Worm (Caenorhabditis elegans) whole organism, L1 larva: Measurements from ENCODE around the gene C47A4.1.

Experiments
- C04F5.9 ChIP-seq: sonication (generic microtip); optimal IDR thresholded peaks from 2 replicates; lab custom pipeline; 2016; ENCODE audit warnings: missing genetic modification characterization, missing compliant biosample characterization
- C34B4.2 ChIP-seq: sonication (generic microtip); optimal IDR thresholded peaks from 2 replicates; lab custom pipeline; 2017; ENCODE audit warnings: mild to moderate bottlenecking, missing genetic modification characterization, missing compliant biosample characterization
- Y116A8C.19 ChIP-seq: sonication (generic microtip); optimal IDR thresholded peaks from 2 replicates; lab custom pipeline; 2016; ENCODE audit warnings: missing compliant biosample characterization, missing genetic modification characterization, borderline replicate concordance
- aha-1 ChIP-seq: fragments of 150-350 bp; optimal IDR thresholded peaks from 2 replicates; lab custom pipeline; 2014; ENCODE audit warnings: missing biosample characterization, missing genetic modification characterization
- ama-1 ChIP-seq: fragments of 150-350 bp; optimal IDR thresholded peaks from 2 replicates; lab custom pipeline; 2014
- blmp-1 ChIP-seq: fragments of 150-350 bp; optimal IDR thresholded peaks from 2 replicates; lab custom pipeline; 2014; ENCODE audit warnings: missing biosample characterization, missing genetic modification characterization
- ceh-63 ChIP-seq: fragments of 200-800 bp; sonication (Bioruptor generic); optimal IDR thresholded peaks from 2 replicates; lab custom pipeline; 2018; ENCODE audit warnings: mild to moderate bottlenecking, missing genetic modification characterization, missing compliant biosample characterization
- dpl-1 ChIP-seq, 3 experiments: fragments of 150-350 bp in 2 of 3; sonication (generic microtip) in 1 of 3; optimal IDR thresholded peaks; 2 replicates each; lab custom pipeline; 2014 to 2017; ENCODE audit warnings: missing biosample characterization in 3 of 3, missing genetic modification characterization in 3 of 3, missing genetic modification reagents in 3 of 3
- dsc-1 ChIP-seq: sonication (generic microtip); optimal IDR thresholded peaks from 2 replicates; lab custom pipeline; 2016; ENCODE audit warnings: mild to moderate bottlenecking, missing genetic modification characterization, missing compliant biosample characterization
- efl-3 ChIP-seq: fragments of 200-800 bp; sonication (Bioruptor generic); optimal IDR thresholded peaks from 2 replicates; lab custom pipeline; 2018; ENCODE audit warnings: mild to moderate bottlenecking, missing genetic modification characterization, missing compliant biosample characterization
- egl-27 ChIP-seq, 2 experiments: fragments of 150-350 bp in 1 of 2; sonication (generic microtip); optimal IDR thresholded peaks; 3 replicates each; lab custom pipeline; 2017 to 2018; ENCODE audit warnings: missing biosample characterization in 2 of 2, missing genetic modification characterization in 2 of 2, missing genetic modification reagents in 2 of 2
- elt-3 ChIP-seq, 6 experiments: fragments of 150-350 bp in 1 of 6; sonication (generic microtip); optimal IDR thresholded peaks; 2 replicates each; lab custom pipeline; 2017 to 2018; ENCODE audit warnings: missing biosample characterization in 6 of 6, missing genetic modification characterization in 6 of 6, inconsistent platforms in 1 of 6
- fkh-4 ChIP-seq: sonication (generic microtip); optimal IDR thresholded peaks from 2 replicates; lab custom pipeline; 2016; ENCODE audit warnings: missing compliant biosample characterization, missing genetic modification characterization, borderline replicate concordance
- fkh-8 ChIP-seq: sonication (generic microtip); optimal IDR thresholded peaks from 2 replicates; lab custom pipeline; 2016; ENCODE audit warnings: mild to moderate bottlenecking, missing genetic modification characterization, missing compliant biosample characterization
- fos-1 ChIP-seq: fragments of 150-350 bp; optimal IDR thresholded peaks from 2 replicates; lab custom pipeline; 2014; ENCODE audit warnings: missing biosample characterization, missing genetic modification characterization
- grh-1 ChIP-seq: fragments of 200-800 bp; sonication (Bioruptor generic); IDR thresholded peaks from 2 replicates; pipeline ENCODE4 v1.3.6; 2022; ENCODE audit warnings: missing genetic modification reagents, missing genetic modification characterization, missing compliant biosample characterization
- hpl-2 ChIP-seq: fragments of 150-350 bp; optimal IDR thresholded peaks from 2 replicates; lab custom pipeline; 2014; ENCODE audit warnings: missing biosample characterization, missing genetic modification reagents, missing genetic modification characterization
- irx-1 ChIP-seq: sonication (generic microtip); optimal IDR thresholded peaks from 2 replicates; lab custom pipeline; 2016; ENCODE audit warnings: missing genetic modification characterization, missing compliant biosample characterization
- lin-13 ChIP-seq: fragments of 150-350 bp; optimal IDR thresholded peaks from 2 replicates; lab custom pipeline; 2014; ENCODE audit warnings: missing biosample characterization, missing genetic modification reagents, missing genetic modification characterization
- lin-35 ChIP-seq, 2 experiments: fragments of 150-350 bp; optimal IDR thresholded peaks; 2 replicates each; lab custom pipeline; 2014; ENCODE audit warnings: missing biosample characterization in 2 of 2, missing genetic modification characterization in 2 of 2, missing genetic modification reagents in 2 of 2
- mep-1 ChIP-seq: fragments of 150-350 bp; optimal IDR thresholded peaks from 2 replicates; lab custom pipeline; 2014; ENCODE audit warnings: missing biosample characterization, missing genetic modification characterization
- nhr-12 ChIP-seq: sonication (generic microtip); optimal IDR thresholded peaks from 2 replicates; lab custom pipeline; 2017; ENCODE audit warnings: missing biosample characterization, missing genetic modification characterization
- nhr-20 ChIP-seq: sonication (generic microtip); optimal IDR thresholded peaks from 2 replicates; lab custom pipeline; 2016; ENCODE audit warnings: mild to moderate bottlenecking, missing genetic modification characterization, missing compliant biosample characterization
- nhr-237 ChIP-seq: fragments of 150-350 bp; optimal IDR thresholded peaks from 2 replicates; lab custom pipeline; 2014; ENCODE audit warnings: missing biosample characterization, missing genetic modification characterization
- nhr-28 ChIP-seq: fragments of 150-350 bp; optimal IDR thresholded peaks from 2 replicates; lab custom pipeline; 2014; ENCODE audit warnings: missing biosample characterization, missing genetic modification characterization
- nhr-71 ChIP-seq: sonication (generic microtip); optimal IDR thresholded peaks from 2 replicates; lab custom pipeline; 2016; ENCODE audit warnings: mild to moderate bottlenecking, missing genetic modification characterization, moderate library complexity, missing compliant biosample characterization
- nhr-77 ChIP-seq: fragments of 150-350 bp; optimal IDR thresholded peaks from 2 replicates; lab custom pipeline; 2014; ENCODE audit warnings: missing biosample characterization, missing genetic modification characterization
- nhr-84 ChIP-seq: sonication (generic microtip); optimal IDR thresholded peaks from 2 replicates; lab custom pipeline; 2017; ENCODE audit warnings: missing biosample characterization, missing genetic modification characterization
- nhr-90 ChIP-seq: sonication (generic microtip); optimal IDR thresholded peaks from 2 replicates; lab custom pipeline; 2016; ENCODE audit warnings: mild to moderate bottlenecking, missing genetic modification characterization, missing compliant biosample characterization; ENCODE audit not compliant: poor library complexity
- pax-3 ChIP-seq: fragments of 200-800 bp; sonication (Bioruptor generic); optimal IDR thresholded peaks from 2 replicates; lab custom pipeline; 2018; ENCODE audit warnings: mild to moderate bottlenecking, missing genetic modification characterization, moderate library complexity, missing compliant biosample characterization
- rnt-1 ChIP-seq: sonication (generic microtip); optimal IDR thresholded peaks from 2 replicates; lab custom pipeline; 2016; ENCODE audit warnings: mild to moderate bottlenecking, missing genetic modification characterization, moderate library complexity, missing compliant biosample characterization
- skn-1 ChIP-seq: fragments of 150-350 bp; optimal IDR thresholded peaks from 2 replicates; lab custom pipeline; 2014; ENCODE audit warnings: missing biosample characterization, missing genetic modification characterization
- snpc-4 ChIP-seq: fragments of 150-350 bp; optimal IDR thresholded peaks from 2 replicates; lab custom pipeline; 2014; ENCODE audit warnings: missing biosample characterization, missing genetic modification characterization
- snu-23 ChIP-seq: sonication (generic microtip); optimal IDR thresholded peaks from 2 replicates; lab custom pipeline; 2016; ENCODE audit warnings: missing genetic modification characterization, missing compliant biosample characterization
- sptf-1 ChIP-seq: fragments of 150-350 bp; optimal IDR thresholded peaks from 2 replicates; lab custom pipeline; 2014; ENCODE audit warnings: missing biosample characterization, missing genetic modification characterization
- swsn-7 ChIP-seq: sonication (generic microtip); optimal IDR thresholded peaks from 2 replicates; lab custom pipeline; 2016; ENCODE audit warnings: missing genetic modification characterization, missing compliant biosample characterization
- tlp-1 ChIP-seq: fragments of 150-350 bp; optimal IDR thresholded peaks from 2 replicates; lab custom pipeline; 2014; ENCODE audit warnings: missing biosample characterization, missing genetic modification characterization
- unc-130 ChIP-seq: fragments of 150-350 bp; optimal IDR thresholded peaks from 2 replicates; lab custom pipeline; 2017; ENCODE audit warnings: missing biosample characterization, missing genetic modification characterization, inconsistent platforms
- unc-62 ChIP-seq: fragments of 150-350 bp; optimal IDR thresholded peaks from 2 replicates; lab custom pipeline; 2014; ENCODE audit warnings: missing biosample characterization, missing genetic modification reagents, missing genetic modification characterization
- unc-86 ChIP-seq: sonication (generic microtip); optimal IDR thresholded peaks from 2 replicates; lab custom pipeline; 2016; ENCODE audit warnings: missing genetic modification characterization, missing compliant biosample characterization
- vab-15 ChIP-seq: sonication (generic microtip); optimal IDR thresholded peaks from 2 replicates; lab custom pipeline; 2017; ENCODE audit warnings: missing genotype, mild to moderate bottlenecking, missing genetic modification characterization, missing compliant biosample characterization
- xbp-1 ChIP-seq: sonication (generic microtip); optimal IDR thresholded peaks from 2 replicates; lab custom pipeline; 2016; ENCODE audit warnings: missing genetic modification characterization, missing compliant biosample characterization
- zip-4 ChIP-seq: fragments of 200-800 bp; sonication (Bioruptor generic); optimal IDR thresholded peaks from 2 replicates; lab custom pipeline; 2018; ENCODE audit warnings: mild to moderate bottlenecking, missing genetic modification characterization, moderate library complexity, missing compliant biosample characterization

C47A4.1 gene

ce11 chrIV:13682733-13683132 lies 33.4 kb downstream of the C47A4.1 start (continued):
- TF ChIP-seq tlp-1 (tag; lab: Kevin White, UChicago) (no peak), fkh-8 (tag; lab: Kevin White, UChicago) (no peak), pax-3 (tag; lab: Kevin White, UChicago) (no peak), snu-23 (GFP tag; lab: Kevin White, UChicago) (no peak), irx-1 (peak; percentile 62), ceh-63 (GFP tag; lab: Kevin White, UChicago) (no peak), nhr-71 (peak; percentile 67), lin-13 (no peak), swsn-7 (tag; lab: Kevin White, UChicago) (no peak), unc-62 (GFP tag; lab: Kevin White, UChicago) (no peak), elt-3 (tag; optimal IDR thresholded peaks at IDR 0.05; lab: Kevin White, UChicago) (peak in 5 of 6 experiments; percentile 54 to 98 (median 70)), dsc-1 (tag; lab: Kevin White, UChicago) (no peak), dpl-1 (GFP tag; optimal IDR thresholded peaks at IDR 0.05; lab: Kevin White, UChicago) (no peak), nhr-84 (no peak), unc-130 (tag; lab: Kevin White, UChicago) (peak; percentile 49), egl-27 (tag; optimal IDR thresholded peaks at IDR 0.05; lab: Kevin White, UChicago) (peak in 1 of 2 experiments; percentile 29), Y116A8C.19 (no peak), sptf-1 (tag; lab: Kevin White, UChicago) (no peak), nhr-20 (tag; lab: Kevin White, UChicago) (peak; percentile 53), fos-1 (tag; lab: Kevin White, UChicago) (no peak), nhr-237 (tag; lab: Kevin White, UChicago) (no peak), mep-1 (tag; lab: Kevin White, UChicago) (peak; percentile 26), xbp-1 (tag; lab: Kevin White, UChicago) (no peak), C04F5.9 (tag; lab: Kevin White, UChicago) (no peak), vab-15 (tag; lab: Kevin White, UChicago) (peak; percentile 93), zip-4 (no peak), nhr-12 (tag; lab: Kevin White, UChicago) (no peak), fkh-4 (tag; lab: Kevin White, UChicago) (no peak), snpc-4 (tag; lab: Kevin White, UChicago) (no peak), nhr-90 (tag; lab: Kevin White, UChicago) (peak; percentile 60)

ce11 chrIV:13679495-13679894 lies 36.7 kb downstream of the C47A4.1 start:
- TF ChIP-seq skn-1 (tag; lab: Kevin White, UChicago) (no peak), unc-86 (no peak), grh-1 (no peak), blmp-1 (tag; lab: Kevin White, UChicago) (no peak), nhr-77 (tag; lab: Kevin White, UChicago) (no peak), C34B4.2 (no peak), ama-1 (lab: Kevin White, UChicago) (no peak), unc-62 (GFP tag; lab: Kevin White, UChicago) (no peak), hpl-2 (GFP tag; lab: Kevin White, UChicago) (no peak), rnt-1 (no peak), lin-35 (GFP tag; optimal IDR thresholded peaks at IDR 0.05; lab: Kevin White, UChicago) (no peak), aha-1 (tag; lab: Kevin White, UChicago) (no peak), xbp-1 (tag; lab: Kevin White, UChicago) (no peak)
- TF ChIP-seq, all 84 proteins: peak for 0

- TF ChIP-seq nhr-237 (tag; lab: Kevin White, UChicago) (no peak), efl-3 (GFP tag; lab: Kevin White, UChicago) (no peak), nhr-28 (tag; lab: Kevin White, UChicago) (no peak)
Observed at ce11 chrIV:13678649-13679048, 37.5 kb downstream of the C47A4.1 start, which contains the start of gene srlf-26. srlf-26 (plus strand) TSS chrIV:13678949.
